Worm (Caenorhabditis elegans): ENCODE data around the gene set-5.
A peak's percentile ranks its signal among the peaks of the same experiment; 100 is the strongest.

ce11 chrV:14649929-14650328 is 48.8 kb upstream of the set-5 start:
- no peak for TF ChIP-seq K02D7.2 (tag; optimal IDR thresholded peaks at IDR 0.05)
- no peak for TF ChIP-seq ztf-16 (tag; optimal IDR thresholded peaks at IDR 0.05)
- no peak for TF ChIP-seq ceh-19 (GFP tag; optimal IDR thresholded peaks at IDR 0.05)
- TF ChIP-seq hlh-30 (tag; optimal IDR thresholded peaks at IDR 0.05; ENCODE audit: insufficient read depth) = peak; percentile 72
- no peak for TF ChIP-seq K09A11.1 (tag; optimal IDR thresholded peaks at IDR 0.05; ENCODE audit: insufficient read depth)
- no peak for TF ChIP-seq hlh-6 (tag; optimal IDR thresholded peaks at IDR 0.05)
- TF ChIP-seq ceh-6 (GFP tag; optimal IDR thresholded peaks at IDR 0.05) = no peak
- no peak for TF ChIP-seq pqm-1 (tag; optimal IDR thresholded peaks at IDR 0.05)
- no peak for TF ChIP-seq C08G9.2 (tag; optimal IDR thresholded peaks at IDR 0.05)
- TF ChIP-seq fkh-10 (GFP tag; optimal IDR thresholded peaks at IDR 0.05) = no peak
- no peak for TF ChIP-seq nhr-232 (tag; optimal IDR thresholded peaks at IDR 0.05)
- TF ChIP-seq ama-1 (optimal IDR thresholded peaks at IDR 0.05) = no peak
